Worm (Caenorhabditis elegans) whole organism, L4 larva: ENCODE data around the gene Y102A5C.4.

Experiments used
- F44E2.7 ChIP-seq: fragments of 200-800 bp; sonication (Bioruptor generic); IDR thresholded peaks from 2 replicates; pipeline ENCODE4 v2.1.2; 2022; ENCODE audit warnings: missing genetic modification characterization, missing compliant biosample characterization
- R02D3.7 ChIP-seq: fragments of 150-350 bp; sonication (generic microtip); optimal IDR thresholded peaks from 3 replicates; lab custom pipeline; 2014; ENCODE audit warnings: missing biosample characterization, missing genetic modification characterization
- T20F7.1 ChIP-seq: fragments of 200-800 bp; sonication (Bioruptor generic); optimal IDR thresholded peaks from 2 replicates; lab custom pipeline; 2018; ENCODE audit warnings: mild to moderate bottlenecking, missing genetic modification characterization, missing compliant biosample characterization
- Y105C5A.15 ChIP-seq: fragments of 200-800 bp; sonication (Bioruptor generic); IDR thresholded peaks from 2 replicates; pipeline ENCODE4 v1.3.6; 2022; ENCODE audit warnings: missing genetic modification characterization, missing compliant biosample characterization
- aly-2 ChIP-seq: sonication (generic microtip); optimal IDR thresholded peaks from 2 replicates; lab custom pipeline; 2018; ENCODE audit warnings: missing biosample characterization, missing genetic modification characterization
- ama-1 ChIP-seq: fragments of 150-350 bp; optimal IDR thresholded peaks from 2 replicates; lab custom pipeline; 2014; ENCODE audit warnings: inconsistent platforms, mixed read lengths
- attf-4 ChIP-seq: sonication (generic microtip); optimal IDR thresholded peaks from 3 replicates; lab custom pipeline; 2017; ENCODE audit warnings: missing biosample characterization, missing genetic modification characterization
- ceh-32 ChIP-seq: sonication (generic microtip); optimal IDR thresholded peaks from 2 replicates; lab custom pipeline; 2016; ENCODE audit warnings: mild to moderate bottlenecking, missing genetic modification characterization, missing compliant biosample characterization; ENCODE audit not compliant: poor library complexity
- ceh-44 ChIP-seq: fragments of 200-800 bp; sonication (Bioruptor generic); IDR thresholded peaks from 2 replicates; pipeline ENCODE4 v1.3.6; 2022; ENCODE audit warnings: missing genetic modification reagents, missing genetic modification characterization, missing compliant biosample characterization
- ctbp-1 ChIP-seq: fragments of 200-800 bp; sonication (Bioruptor generic); IDR thresholded peaks from 2 replicates; pipeline ENCODE4 v1.3.6; 2022; ENCODE audit warnings: missing genetic modification reagents, missing genetic modification characterization, missing compliant biosample characterization
- daf-12 ChIP-seq: fragments of 150-350 bp; optimal IDR thresholded peaks from 2 replicates; lab custom pipeline; 2014; ENCODE audit warnings: missing biosample characterization, missing genetic modification reagents, missing genetic modification characterization
- daf-19 ChIP-seq: fragments of 200-800 bp; sonication (Bioruptor generic); conservative IDR thresholded peaks from 2 replicates; pipeline ENCODE4 v1.3.6; 2022; ENCODE audit warnings: missing genetic modification characterization, missing compliant biosample characterization
- dmd-9 ChIP-seq: fragments of 200-800 bp; sonication (Bioruptor generic); IDR thresholded peaks from 2 replicates; pipeline ENCODE4 v1.3.6; 2022; ENCODE audit warnings: missing genetic modification reagents, missing genetic modification characterization, missing compliant biosample characterization
- dpl-1 ChIP-seq: fragments of 150-350 bp; optimal IDR thresholded peaks from 2 replicates; lab custom pipeline; 2014; ENCODE audit warnings: missing biosample characterization, missing genetic modification reagents, missing genetic modification characterization
- duxl-1 ChIP-seq: sonication (generic microtip); optimal IDR thresholded peaks from 2 replicates; lab custom pipeline; 2016; ENCODE audit warnings: mild to moderate bottlenecking, missing genetic modification characterization, moderate library complexity, missing compliant biosample characterization; ENCODE audit not compliant: poor library complexity
- egl-27 ChIP-seq: sonication (generic microtip); optimal IDR thresholded peaks from 3 replicates; lab custom pipeline; 2017; ENCODE audit warnings: missing biosample characterization, missing genetic modification reagents, missing genetic modification characterization
- gei-8 ChIP-seq: fragments of 200-800 bp; sonication (Bioruptor generic); optimal IDR thresholded peaks from 2 replicates; lab custom pipeline; 2018; ENCODE audit warnings: mild to moderate bottlenecking, missing genetic modification characterization, missing compliant biosample characterization
- hlh-11 ChIP-seq: fragments of 200-800 bp; sonication (Bioruptor generic); optimal IDR thresholded peaks from 2 replicates; lab custom pipeline; 2018; ENCODE audit warnings: mild to moderate bottlenecking, missing genetic modification characterization, missing compliant biosample characterization
- hmg-1.1 ChIP-seq: fragments of 200-800 bp; sonication (Bioruptor generic); IDR thresholded peaks from 2 replicates; pipeline ENCODE4 v1.3.6; 2022; ENCODE audit warnings: missing genetic modification reagents, missing genetic modification characterization, missing compliant biosample characterization
- jun-1 ChIP-seq: fragments of 150-350 bp; optimal IDR thresholded peaks from 2 replicates; lab custom pipeline; 2014; ENCODE audit warnings: missing biosample characterization, missing genetic modification reagents, missing genetic modification characterization
- lin-1 ChIP-seq: fragments of 200-800 bp; sonication (Bioruptor generic); IDR thresholded peaks from 2 replicates; pipeline ENCODE4 v1.3.6; 2022; ENCODE audit warnings: missing genetic modification reagents, missing genetic modification characterization, missing compliant biosample characterization
- lin-13 ChIP-seq: fragments of 150-350 bp; optimal IDR thresholded peaks from 2 replicates; lab custom pipeline; 2014; ENCODE audit warnings: missing biosample characterization, missing genetic modification reagents, missing genetic modification characterization
- lin-15B ChIP-seq: fragments of 150-350 bp; sonication (generic microtip); optimal IDR thresholded peaks from 3 replicates; lab custom pipeline; 2014; ENCODE audit warnings: missing biosample characterization, missing genetic modification characterization
- lin-29 ChIP-seq: fragments of 200-800 bp; sonication (Bioruptor generic); IDR thresholded peaks from 2 replicates; pipeline ENCODE4 v1.3.6; 2022; ENCODE audit warnings: missing genetic modification reagents, missing genetic modification characterization, missing compliant biosample characterization
- lin-38 ChIP-seq: fragments of 200-800 bp; sonication (Bioruptor generic); IDR thresholded peaks from 2 replicates; pipeline ENCODE4 v1.3.6; 2022; ENCODE audit warnings: missing genetic modification reagents, missing genetic modification characterization, missing compliant biosample characterization
- lin-39 ChIP-seq: fragments of 150-350 bp; optimal IDR thresholded peaks from 2 replicates; lab custom pipeline; 2014; ENCODE audit warnings: missing biosample characterization, missing genetic modification reagents, missing genetic modification characterization
- madf-9 ChIP-seq: fragments of 200-800 bp; sonication (Bioruptor generic); conservative IDR thresholded peaks from 2 replicates; pipeline ENCODE4 v1.3.6; 2022; ENCODE audit warnings: missing genetic modification reagents, missing genetic modification characterization, missing compliant biosample characterization
- mdl-1 ChIP-seq, 2 experiments: fragments of 150-350 bp in 1 of 2; sonication (generic microtip) in 1 of 2; optimal IDR thresholded peaks; 2 replicates each; lab custom pipeline; 2014 to 2017; ENCODE audit warnings: missing biosample characterization in 2 of 2, missing genetic modification characterization in 2 of 2
- nhr-102 ChIP-seq: sonication (generic microtip); optimal IDR thresholded peaks from 2 replicates; lab custom pipeline; 2016; ENCODE audit warnings: mild to moderate bottlenecking, missing genetic modification characterization, moderate library complexity, missing compliant biosample characterization
- nhr-25 ChIP-seq: sonication (generic microtip); optimal IDR thresholded peaks from 2 replicates; lab custom pipeline; 2017; ENCODE audit warnings: missing genetic modification characterization, mild to moderate bottlenecking, missing compliant biosample characterization, antibody characterized with exemption, moderate library complexity, borderline replicate concordance; ENCODE audit not compliant: insufficient read depth
- nhr-28 ChIP-seq: fragments of 150-350 bp; optimal IDR thresholded peaks from 2 replicates; lab custom pipeline; 2014; ENCODE audit warnings: missing biosample characterization, missing genetic modification characterization
- nhr-41 ChIP-seq: fragments of 200-800 bp; sonication (Bioruptor generic); IDR thresholded peaks from 2 replicates; pipeline ENCODE4 v1.3.6; 2022; ENCODE audit warnings: missing genetic modification reagents, missing genetic modification characterization, missing compliant biosample characterization
- nhr-6 ChIP-seq: fragments of 150-350 bp; optimal IDR thresholded peaks from 2 replicates; lab custom pipeline; 2014; ENCODE audit warnings: missing biosample characterization, missing genetic modification characterization
- nhr-77 ChIP-seq: fragments of 150-350 bp; optimal IDR thresholded peaks from 2 replicates; lab custom pipeline; 2014; ENCODE audit warnings: missing biosample characterization, missing genetic modification characterization
- snpc-1.2 ChIP-seq: fragments of 200-800 bp; sonication (Bioruptor generic); IDR thresholded peaks from 2 replicates; pipeline ENCODE4 v1.3.6; 2022; ENCODE audit warnings: missing genetic modification reagents, missing genetic modification characterization, missing compliant biosample characterization
- snpc-4 ChIP-seq: fragments of 150-350 bp; optimal IDR thresholded peaks from 2 replicates; lab custom pipeline; 2014; ENCODE audit warnings: missing biosample characterization, missing genetic modification characterization
- spr-3 ChIP-seq: fragments of 200-800 bp; sonication (Bioruptor generic); optimal IDR thresholded peaks from 2 replicates; lab custom pipeline; 2018; ENCODE audit warnings: mild to moderate bottlenecking, missing genetic modification characterization, missing compliant biosample characterization
- unc-130 ChIP-seq: sonication (generic microtip); optimal IDR thresholded peaks from 2 replicates; lab custom pipeline; 2016; ENCODE audit warnings: missing genetic modification reagents, missing genetic modification characterization, missing compliant biosample characterization
- unc-62 ChIP-seq, 3 experiments: fragments of 150-350 bp in 1 of 3; sonication (generic microtip); optimal IDR thresholded peaks in 2 of 3; peaks in 1 of 3; 1 replicate in 1 of 3; 2 replicates in 2 of 3; lab custom pipeline; 2014 to 2017; ENCODE audit warnings: missing biosample characterization in 3 of 3, missing genetic modification characterization in 3 of 3, missing genetic modification reagents in 3 of 3, missing genotype in 1 of 3
- vab-7 ChIP-seq: fragments of 200-800 bp; sonication (Bioruptor generic); IDR thresholded peaks from 2 replicates; pipeline ENCODE4 v1.3.6; 2022; ENCODE audit warnings: missing genetic modification reagents, missing genetic modification characterization, missing compliant biosample characterization
- zag-1 ChIP-seq: fragments of 150-350 bp; optimal IDR thresholded peaks from 2 replicates; lab custom pipeline; 2014; ENCODE audit warnings: missing biosample characterization, missing genetic modification characterization
- ztf-7 ChIP-seq: fragments of 150-350 bp; optimal IDR thresholded peaks from 2 replicates; lab custom pipeline; 2014; ENCODE audit warnings: missing biosample characterization, missing genetic modification characterization

The Y102A5C.4 gene

ce11 chrV:16965655-16966054, 43.6 kb downstream of the Y102A5C.4 start, which contains the start of gene efl-1 (continued):
- TF ChIP-seq lin-29, result peak; percentile 57; the same call in 1 of the 2 replicates
- no peak for TF ChIP-seq attf-4 (tag; lab: Kevin White, UChicago)
- peak; percentile 87 for TF ChIP-seq nhr-77 (tag; lab: Kevin White, UChicago)
- TF ChIP-seq F44E2.7, result no peak
- TF ChIP-seq jun-1 (tag; lab: Kevin White, UChicago), result peak; percentile 62
- peak; percentile 67 for TF ChIP-seq T20F7.1
- TF ChIP-seq nhr-25, result peak; percentile 52
- TF ChIP-seq unc-130 (GFP tag; lab: Kevin White, UChicago), result peak; percentile 39
- peak; percentile 61; the same call in 1 of the 2 replicates for TF ChIP-seq ceh-44
- peak; percentile 79 for TF ChIP-seq nhr-102 (tag; lab: Kevin White, UChicago)
- TF ChIP-seq ztf-7 (tag; lab: Kevin White, UChicago), result peak; percentile 80
- TF ChIP-seq nhr-6 (tag; lab: Kevin White, UChicago), result peak; percentile 94
- TF ChIP-seq dpl-1 (GFP tag; lab: Kevin White, UChicago), result peak; percentile 100
- TF ChIP-seq spr-3 (GFP tag; lab: Kevin White, UChicago), result peak; percentile 62
- TF ChIP-seq lin-13 (GFP tag; lab: Kevin White, UChicago), result peak; percentile 71
- TF ChIP-seq mdl-1 (tag; optimal IDR thresholded peaks at IDR 0.05; lab: Kevin White, UChicago), result peak in 1 of 2 experiments; percentile 37
- peak; percentile 77 for TF ChIP-seq hlh-11 (tag; lab: Kevin White, UChicago)
- TF ChIP-seq hmg-1.1 (GFP tag; lab: Robert Waterston, UW), result peak; percentile 84
- TF ChIP-seq snpc-1.2 (GFP tag; lab: Robert Waterston, UW), result no peak
- peak; percentile 45; the same call in 1 of the 2 replicates for TF ChIP-seq vab-7 (GFP tag; lab: Robert Waterston, UW)
- TF ChIP-seq snpc-4 (tag; lab: Kevin White, UChicago), result peak; percentile 77
- 0 out of 2 replicates have a peak, but pooled peaks have one; percentile 41 for TF ChIP-seq dmd-9 (GFP tag; lab: Robert Waterston, UW)
- peak; percentile 66 for TF ChIP-seq ama-1
- no peak for TF ChIP-seq daf-12

DNA sequence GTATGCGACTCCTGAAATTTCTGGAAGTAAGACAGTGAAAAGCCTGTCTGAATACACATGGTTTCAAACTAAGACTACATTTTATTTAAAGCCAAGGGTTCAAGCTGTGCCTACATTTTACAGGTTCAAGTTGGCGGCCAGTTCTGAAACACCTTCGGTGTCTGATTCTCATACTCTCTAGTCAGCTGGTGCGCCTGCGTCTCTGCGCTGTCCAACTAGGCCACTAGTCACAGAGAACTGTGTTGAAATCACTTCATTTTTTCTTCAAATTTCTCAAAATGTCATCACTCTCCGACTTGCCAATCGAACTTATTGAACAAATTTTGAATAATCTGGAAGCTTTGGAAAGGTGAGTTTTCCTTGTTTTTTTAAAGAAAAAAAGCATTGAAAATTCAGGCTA, 44.6 kb downstream of the Y102A5C.4 start, which contains the start of gene fbxa-90:
Gene fbxa-90 (plus strand): TSS at position 179 of the 400 bp plus-strand sequence.
- peak; percentile 0 for TF ChIP-seq nhr-28 (tag; lab: Kevin White, UChicago)
- TF ChIP-seq R02D3.7 (tag; lab: Kevin White, UChicago), result no peak
- no peak for TF ChIP-seq Y105C5A.15 (GFP tag; lab: Robert Waterston, UW)
- TF ChIP-seq nhr-41 (GFP tag; lab: Robert Waterston, UW), result no peak
- no peak for TF ChIP-seq zag-1 (tag; lab: Kevin White, UChicago)
- TF ChIP-seq dpl-1 (GFP tag; lab: Kevin White, UChicago), result peak; percentile 6
- no peak for TF ChIP-seq lin-15B (tag; lab: Kevin White, UChicago)
- no peak; the same call in 1 of the 2 replicates for TF ChIP-seq lin-38
- TF ChIP-seq daf-19, result no peak
- no peak for TF ChIP-seq aly-2
- TF ChIP-seq hmg-1.1 (GFP tag; lab: Robert Waterston, UW), result peak; percentile 11; the same call in 1 of the 2 replicates
- TF ChIP-seq unc-62 (GFP tag; optimal IDR thresholded peaks at IDR 0.05 in 1 of 2; lab: Kevin White, UChicago), result peak in 1 of 2 experiments; percentile 34
- no peak for TF ChIP-seq unc-62 (tag; optimal IDR thresholded peaks at IDR 0.05; lab: Kevin White, UChicago)

DNA sequence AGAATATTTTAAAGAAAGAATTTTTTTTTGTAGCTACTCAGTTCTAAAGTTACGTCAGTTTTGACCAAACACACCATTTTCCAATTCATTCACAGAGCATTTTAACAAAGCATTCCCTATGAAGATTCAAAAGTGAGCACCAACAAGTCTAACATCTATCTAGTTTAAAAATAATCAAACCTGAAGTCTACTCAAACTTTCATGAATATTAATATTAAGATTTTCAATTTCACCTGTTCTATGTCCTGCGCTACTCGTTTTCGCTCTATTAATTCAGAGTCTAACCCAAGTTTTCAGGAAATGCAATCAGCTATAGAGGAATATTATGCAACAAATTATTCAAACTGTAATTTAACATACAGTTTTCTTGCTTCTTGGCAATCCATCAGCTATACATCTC, 50.1 kb downstream of the Y102A5C.4 start, which contains the start of gene srh-119:
Gene srh-119 (plus strand): TSS at position 301 of the 400 bp plus-strand sequence.
- TF ChIP-seq gei-8 (GFP tag; lab: Kevin White, UChicago) (no peak), ceh-32 (tag; lab: Kevin White, UChicago) (no peak), duxl-1 (tag; lab: Kevin White, UChicago) (no peak), dpl-1 (GFP tag; lab: Kevin White, UChicago) (no peak), lin-1 (GFP tag; lab: Robert Waterston, UW) (no peak), daf-19 (no peak), madf-9 (GFP tag; lab: Robert Waterston, UW) (no peak), ama-1 (no peak), egl-27 (tag; lab: Kevin White, UChicago) (no peak), lin-39 (tag; lab: Kevin White, UChicago) (no peak), ctbp-1 (no peak)
